Fruit fly (Drosophila melanogaster) whole organism, embryonic: ENCODE data around the gene CG7275.

ENCODE experiments used
- CG11560 ChIP-seq: fragments of 200-800 bp; sonication (Bioruptor generic); IDR thresholded peaks from 3 replicates; pipeline ENCODE4 v1.3.6; 2022; ENCODE audit warnings: missing biosample characterization, missing genetic modification characterization
- CG12299 ChIP-seq: fragments of 200-800 bp; sonication (Bioruptor generic); optimal IDR thresholded peaks from 2 replicates; lab custom pipeline; 2018; ENCODE audit warnings: missing biosample characterization, mild to moderate bottlenecking, missing genetic modification characterization
- CG13624 ChIP-seq: fragments of 200-800 bp; sonication (Bioruptor generic); optimal IDR thresholded peaks from 2 replicates; lab custom pipeline; 2016; ENCODE audit warnings: missing biosample characterization, missing genetic modification characterization
- CG16779 ChIP-seq: fragments of 200-800 bp; sonication (Bioruptor generic); IDR thresholded peaks from 2 replicates; pipeline ENCODE4 v1.3.6; 2022; ENCODE audit warnings: missing biosample characterization, missing genetic modification characterization
- CG18476 ChIP-seq: fragments of 200-800 bp; sonication (Bioruptor generic); optimal IDR thresholded peaks from 2 replicates; lab custom pipeline; 2016; ENCODE audit warnings: missing biosample characterization, mild to moderate bottlenecking, missing genetic modification characterization
- CG30020 ChIP-seq: fragments of 200-800 bp; optimal IDR thresholded peaks from 2 replicates; lab custom pipeline; 2019; ENCODE audit warnings: missing biosample characterization, mild to moderate bottlenecking, missing genetic modification characterization, moderate library complexity
- CG33557 ChIP-seq: fragments of 200-800 bp; sonication (Bioruptor generic); optimal IDR thresholded peaks from 2 replicates; lab custom pipeline; 2019; ENCODE audit warnings: missing biosample characterization, mild to moderate bottlenecking, missing genetic modification characterization, moderate library complexity
- CG4820 ChIP-seq: fragments of 200-800 bp; sonication (Bioruptor generic); optimal IDR thresholded peaks from 3 replicates; lab custom pipeline; 2016; ENCODE audit warnings: missing biosample characterization, missing genetic modification characterization
- CG6254 ChIP-seq: fragments of 200-800 bp; sonication (Bioruptor generic); optimal IDR thresholded peaks from 3 replicates; lab custom pipeline; 2017; ENCODE audit warnings: mild to moderate bottlenecking, missing biosample characterization, missing genetic modification reagents, missing genetic modification characterization
- CG6813 ChIP-seq: fragments of 200-800 bp; sonication (Bioruptor generic); optimal IDR thresholded peaks from 2 replicates; lab custom pipeline; 2017; ENCODE audit warnings: missing biosample characterization, missing genetic modification characterization, mild to moderate bottlenecking, moderate library complexity, missing genetic modification reagents
- CG8089 ChIP-seq: fragments of 200-800 bp; sonication (Bioruptor generic); optimal IDR thresholded peaks from 3 replicates; lab custom pipeline; 2016; ENCODE audit warnings: missing biosample characterization, missing genetic modification characterization
- CG8924 ChIP-seq: fragments of 200-800 bp; optimal IDR thresholded peaks from 3 replicates; lab custom pipeline; 2019; ENCODE audit warnings: missing biosample characterization, mild to moderate bottlenecking, missing genetic modification characterization, moderate library complexity
- Doc2 ChIP-seq: fragments of 200-800 bp; sonication (Bioruptor generic); IDR thresholded peaks from 2 replicates; pipeline ENCODE4 v1.3.6; 2022; ENCODE audit warnings: missing biosample characterization, missing genetic modification characterization
- Doc3 ChIP-seq: fragments of 200-800 bp; sonication (Bioruptor generic); IDR thresholded peaks from 3 replicates; pipeline ENCODE4 v1.3.6; 2022; ENCODE audit warnings: missing biosample characterization, missing genetic modification characterization; ENCODE audit not compliant: partially characterized antibody
- Dp ChIP-seq: fragments of 200-800 bp; sonication (Bioruptor generic); optimal IDR thresholded peaks from 2 replicates; lab custom pipeline; 2018; ENCODE audit warnings: missing biosample characterization, mild to moderate bottlenecking, missing genetic modification characterization, moderate library complexity
- Eip74EF ChIP-seq, 2 experiments: fragments of 200-800 bp in 1 of 2; fragments of >200 bp in 1 of 2; sonication (Bioruptor generic) in 1 of 2; optimal IDR thresholded peaks; 2 replicates each; lab custom pipeline; 2017 to 2019; ENCODE audit warnings: missing biosample characterization in 2 of 2, missing genetic modification characterization in 2 of 2, mild to moderate bottlenecking in 1 of 2, moderate library complexity in 1 of 2
- Hey ChIP-seq: fragments of 200-800 bp; sonication (Bioruptor generic); optimal IDR thresholded peaks from 3 replicates; lab custom pipeline; 2018; ENCODE audit warnings: missing biosample characterization, mild to moderate bottlenecking, missing genetic modification characterization
- HmgZ ChIP-seq: fragments of 200-800 bp; sonication (Bioruptor generic); optimal IDR thresholded peaks from 2 replicates; lab custom pipeline; 2018; ENCODE audit warnings: missing biosample characterization, mild to moderate bottlenecking, missing genetic modification characterization
- Ravus ChIP-seq: fragments of 200-800 bp; sonication (Bioruptor generic); IDR thresholded peaks from 2 replicates; pipeline ENCODE4 v1.3.6; 2022; ENCODE audit warnings: missing biosample characterization, missing genetic modification characterization
- Rfx ChIP-seq: fragments of 200-800 bp; sonication (Bioruptor generic); IDR thresholded peaks from 2 replicates; pipeline ENCODE4 v1.3.6; 2022; ENCODE audit warnings: missing biosample characterization, missing genetic modification characterization
- aop ChIP-seq: fragments of 200-800 bp; sonication (Bioruptor generic); IDR thresholded peaks from 2 replicates; pipeline ENCODE4 v1.3.6; 2022; ENCODE audit warnings: missing biosample characterization, missing genetic modification characterization
- ara ChIP-seq: fragments of 200-800 bp; sonication (Bioruptor generic); IDR thresholded peaks from 2 replicates; pipeline ENCODE4 v1.3.6; 2022; ENCODE audit warnings: missing biosample characterization, missing genetic modification characterization
- az2 ChIP-seq: fragments of 200-800 bp; sonication (Bioruptor generic); optimal IDR thresholded peaks from 3 replicates; lab custom pipeline; 2016; ENCODE audit warnings: missing biosample characterization, missing genetic modification characterization
- bbx ChIP-seq: fragments of 200-800 bp; sonication (Bioruptor generic); IDR thresholded peaks from 2 replicates; pipeline ENCODE4 v1.3.6; 2022; ENCODE audit warnings: missing biosample characterization, missing genetic modification characterization; ENCODE audit not compliant: partially characterized antibody
- bcd ChIP-seq: fragments of 200-800 bp; sonication (Bioruptor generic); optimal IDR thresholded peaks from 2 replicates; lab custom pipeline; 2017; ENCODE audit warnings: missing biosample characterization, mild to moderate bottlenecking, missing genetic modification characterization
- bigmax ChIP-seq: fragments of 200-800 bp; sonication (Bioruptor generic); optimal IDR thresholded peaks from 2 replicates; lab custom pipeline; 2018; ENCODE audit warnings: missing biosample characterization, mild to moderate bottlenecking, missing genetic modification characterization
- bsh ChIP-seq, 2 experiments: fragments of 200-800 bp; sonication (Bioruptor generic); optimal IDR thresholded peaks; 2 replicates each; lab custom pipeline; 2017 to 2018; ENCODE audit warnings: mild to moderate bottlenecking in 2 of 2, missing biosample characterization in 2 of 2, missing genetic modification characterization in 2 of 2, moderate library complexity in 1 of 2
- crp ChIP-seq, 2 experiments: fragments of 200-800 bp; sonication (Bioruptor generic); optimal IDR thresholded peaks; 2 replicates in 1 of 2; 3 replicates in 1 of 2; lab custom pipeline; 2017; ENCODE audit warnings: missing biosample characterization in 2 of 2, missing genetic modification characterization in 2 of 2, mild to moderate bottlenecking in 1 of 2, moderate library complexity in 1 of 2
- fd64A ChIP-seq: fragments of 200-800 bp; sonication (Bioruptor generic); optimal IDR thresholded peaks from 3 replicates; lab custom pipeline; 2018; ENCODE audit warnings: missing biosample characterization, mild to moderate bottlenecking, missing genetic modification characterization
- gce ChIP-seq: fragments of 200-800 bp; sonication (Bioruptor generic); IDR thresholded peaks from 3 replicates; pipeline ENCODE4 v1.3.6; 2022; ENCODE audit warnings: missing biosample characterization, missing genetic modification characterization
- h ChIP-seq: fragments of >200 bp; optimal IDR thresholded peaks from 2 replicates; lab custom pipeline; 2017
- her ChIP-seq: fragments of 200-800 bp; sonication (Bioruptor generic); optimal IDR thresholded peaks from 2 replicates; lab custom pipeline; 2016; ENCODE audit warnings: missing biosample characterization, missing genetic modification characterization
- maf-S ChIP-seq: fragments of 200-800 bp; sonication (Bioruptor generic); optimal IDR thresholded peaks from 2 replicates; lab custom pipeline; 2016; ENCODE audit warnings: missing biosample characterization, missing genetic modification characterization
- nmo ChIP-seq: fragments of 200-800 bp; sonication (Bioruptor generic); optimal IDR thresholded peaks from 2 replicates; lab custom pipeline; 2018; ENCODE audit warnings: missing biosample characterization, mild to moderate bottlenecking, missing genetic modification characterization, moderate library complexity
- nom ChIP-seq: fragments of 200-800 bp; sonication (Bioruptor generic); optimal IDR thresholded peaks from 2 replicates; lab custom pipeline; 2017; ENCODE audit warnings: missing biosample characterization, missing genetic modification characterization, mild to moderate bottlenecking, moderate library complexity, missing genetic modification reagents
- peb ChIP-seq: fragments of 200-800 bp; sonication (Bioruptor generic); IDR thresholded peaks from 2 replicates; pipeline ENCODE4 v1.3.6; 2022; ENCODE audit warnings: missing biosample characterization, missing genetic modification characterization
- pho ChIP-seq: fragments of 200-800 bp; sonication (Bioruptor generic); optimal IDR thresholded peaks from 2 replicates; lab custom pipeline; 2016; ENCODE audit warnings: missing biosample characterization, missing genetic modification characterization
- pros ChIP-seq: fragments of 200-800 bp; sonication (Bioruptor generic); optimal IDR thresholded peaks from 3 replicates; lab custom pipeline; 2019; ENCODE audit warnings: missing biosample characterization, mild to moderate bottlenecking, missing genetic modification characterization, moderate library complexity
- row ChIP-seq: fragments of 200-800 bp; sonication (Bioruptor generic); IDR thresholded peaks from 3 replicates; pipeline ENCODE4 v1.3.6; 2022; ENCODE audit warnings: missing biosample characterization, missing genetic modification characterization
- sima ChIP-seq: fragments of 200-800 bp; sonication (Bioruptor generic); optimal IDR thresholded peaks from 2 replicates; lab custom pipeline; 2016; ENCODE audit warnings: missing biosample characterization, missing genetic modification characterization
- sisA ChIP-seq: fragments of 200-800 bp; sonication (Bioruptor generic); IDR thresholded peaks from 2 replicates; pipeline ENCODE4 v1.3.6; 2022; ENCODE audit warnings: missing biosample characterization, missing genetic modification characterization
- stc ChIP-seq: fragments of 200-800 bp; sonication (Bioruptor generic); IDR thresholded peaks from 2 replicates; pipeline ENCODE4 v1.3.6; 2022; ENCODE audit warnings: missing biosample characterization, missing genetic modification characterization
- sug ChIP-seq: fragments of 200-800 bp; optimal IDR thresholded peaks from 2 replicates; lab custom pipeline; 2019; ENCODE audit warnings: missing biosample characterization, mild to moderate bottlenecking, missing genetic modification characterization, moderate library complexity
- trh ChIP-seq: fragments of 200-800 bp; sonication (Bioruptor generic); optimal IDR thresholded peaks from 2 replicates; lab custom pipeline; 2016; ENCODE audit warnings: missing biosample characterization, missing genetic modification characterization
- tup ChIP-seq: fragments of 200-800 bp; sonication (Bioruptor generic); optimal IDR thresholded peaks from 2 replicates; lab custom pipeline; 2016; ENCODE audit warnings: missing biosample characterization, mild to moderate bottlenecking, missing genetic modification characterization, moderate library complexity
- usp ChIP-seq: fragments of >200 bp; optimal IDR thresholded peaks from 2 replicates; lab custom pipeline; 2017; ENCODE audit warnings: missing biosample characterization, missing genetic modification characterization
- vnd ChIP-seq: fragments of 200-800 bp; sonication (Bioruptor generic); IDR thresholded peaks from 3 replicates; pipeline ENCODE4 v1.3.6; 2022; ENCODE audit warnings: missing biosample characterization, missing genetic modification characterization; ENCODE audit not compliant: partially characterized antibody
- z ChIP-seq: fragments of 200-800 bp; sonication (Bioruptor generic); IDR thresholded peaks from 3 replicates; pipeline ENCODE4 v1.3.6; 2022; ENCODE audit warnings: missing biosample characterization, missing genetic modification characterization
- zf30C ChIP-seq: fragments of 200-800 bp; sonication (Bioruptor generic); optimal IDR thresholded peaks from 3 replicates; lab custom pipeline; 2018; ENCODE audit warnings: missing biosample characterization, mild to moderate bottlenecking, missing genetic modification characterization
- zfh2 ChIP-seq: fragments of 200-800 bp; sonication (Bioruptor generic); optimal IDR thresholded peaks from 2 replicates; lab custom pipeline; 2016; ENCODE audit warnings: missing biosample characterization, missing genetic modification characterization

Gene CG7275

dm6 chr3L:15537916-15538581 lies 39.3 kb downstream of the CG7275 start (continued):
- TF ChIP-seq CG11560 (tag; lab: Robert Waterston, UW) (no peak), CG4820 (GFP tag; lab: Kevin White, UChicago) (peak; percentile 63), pros (GFP tag; lab: Kevin White, UChicago) (no peak), her (GFP tag; lab: Kevin White, UChicago) (peak; percentile 4), aop (GFP tag; lab: Robert Waterston, UW) (no peak), CG30020 (no peak), stc (GFP tag; lab: Robert Waterston, UW) (peak; percentile 62), sima (GFP tag; lab: Kevin White, UChicago) (no peak), zfh2 (peak; percentile 26), HmgZ (tag; lab: Kevin White, UChicago) (no peak), az2 (GFP tag; lab: Kevin White, UChicago) (peak; percentile 68), trh (GFP tag; lab: Kevin White, UChicago) (peak; percentile 63), maf-S (no peak), h (lab: Kevin White, UChicago) (no peak), bsh (GFP tag; optimal IDR thresholded peaks at IDR 0.05; lab: Kevin White, UChicago) (peak in 1 of 2 experiments; percentile 80), CG6254 (GFP tag; lab: Kevin White, UChicago) (peak; percentile 60), Eip74EF (GFP tag; optimal IDR thresholded peaks at IDR 0.05; lab: Kevin White, UChicago) (peak in 1 of 2 experiments; percentile 78), bigmax (GFP tag; lab: Kevin White, UChicago) (no peak), fd64A (GFP tag; lab: Kevin White, UChicago) (no peak), Rfx (GFP tag; lab: Robert Waterston, UW) (peak; percentile 59), Doc2 (GFP tag; lab: Robert Waterston, UW) (no peak), CG12299 (tag; lab: Kevin White, UChicago) (no peak), zf30C (GFP tag; lab: Kevin White, UChicago) (peak; percentile 44), sug (tag; lab: Kevin White, UChicago) (no peak), CG16779 (GFP tag; lab: Robert Waterston, UW) (no peak), Hey (tag; lab: Kevin White, UChicago) (no peak), nmo (GFP tag; lab: Kevin White, UChicago) (peak; percentile 88), vnd (no peak), pho (GFP tag; lab: Kevin White, UChicago) (no peak), crp (GFP tag; optimal IDR thresholded peaks at IDR 0.05; lab: Kevin White, UChicago) (peak in 1 of 2 experiments; percentile 23), peb (GFP tag; lab: Robert Waterston, UW) (no peak), CG8924 (tag; lab: Kevin White, UChicago) (peak; percentile 77), CG33557 (peak; percentile 46), usp (GFP tag; lab: Kevin White, UChicago) (no peak), CG13624 (GFP tag; lab: Kevin White, UChicago) (peak; percentile 24), sisA (GFP tag; lab: Robert Waterston, UW) (no peak; the same call in none of the 2 replicates), bcd (GFP tag; lab: Kevin White, UChicago) (peak; percentile 66), bbx (GFP tag; lab: Robert Waterston, UW) (no peak), Doc3 (GFP tag; lab: Robert Waterston, UW) (no peak), gce (GFP tag; lab: Robert Waterston, UW) (peak; percentile 35; the same call in 1 of the 3 replicates), tup (GFP tag; lab: Kevin White, UChicago) (no peak), CG8089 (GFP tag; lab: Kevin White, UChicago) (no peak), ara (GFP tag; lab: Robert Waterston, UW) (peak; percentile 42; the same call in 1 of the 2 replicates), CG18476 (GFP tag; lab: Kevin White, UChicago) (peak; percentile 56), nom (no peak), Ravus (no peak), CG6813 (GFP tag; lab: Kevin White, UChicago) (peak; percentile 24), row (GFP tag; lab: Robert Waterston, UW) (peak; percentile 67), z (no peak), Dp (GFP tag; lab: Kevin White, UChicago) (no peak)
